Fruit fly (Drosophila melanogaster): Measurements from ENCODE around the gene CG13994.

Gene CG13994

DNA sequence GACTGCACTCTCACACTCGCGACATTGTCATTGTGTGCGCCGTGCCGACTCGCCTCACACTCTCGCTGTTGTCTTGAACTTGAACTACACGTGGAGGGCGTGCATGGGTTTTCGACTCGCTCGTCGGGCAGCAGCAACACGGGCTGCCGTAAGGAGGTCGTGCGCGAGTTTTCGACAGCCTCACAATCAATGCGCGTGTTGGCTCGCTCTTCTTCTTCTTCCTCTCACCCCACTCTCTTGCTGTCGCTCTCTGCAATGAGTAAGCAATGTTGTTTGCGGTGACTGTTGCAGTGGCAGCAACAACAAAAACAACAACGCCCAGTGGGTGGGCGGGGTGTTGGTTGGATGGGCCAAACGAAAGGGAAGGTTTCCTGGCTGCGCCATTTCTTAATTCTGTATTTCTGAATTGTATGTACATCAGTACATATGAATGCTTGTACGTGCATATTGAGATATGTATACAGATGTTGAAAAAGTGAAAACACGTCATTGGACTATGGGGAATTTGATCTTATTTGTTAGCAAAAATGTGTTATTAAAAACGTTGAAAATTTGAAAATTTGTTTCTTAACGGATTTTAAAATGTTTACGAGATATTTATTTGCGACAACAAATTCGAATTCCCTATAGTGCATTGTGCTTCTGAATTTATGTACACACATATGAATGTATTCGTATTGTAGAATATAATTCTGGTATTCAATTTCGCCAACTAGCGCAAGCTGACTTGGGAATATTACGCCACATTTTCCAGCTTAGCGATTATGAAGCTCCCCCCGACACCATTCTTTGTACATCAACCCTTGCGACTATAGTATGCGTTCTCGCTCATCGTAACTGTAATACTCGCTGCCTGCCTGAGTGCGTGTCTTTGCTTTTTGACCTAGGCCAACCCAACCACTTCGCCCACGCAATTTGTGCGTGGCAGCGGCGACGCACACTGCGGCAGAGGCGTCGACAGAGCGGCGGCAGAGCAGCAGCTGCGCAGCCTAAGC lies 25.9 kb downstream of the CG13994 start (continued):
- TF ChIP-seq B-H2 (GFP tag; optimal IDR thresholded peaks at IDR 0.05) (peak; percentile 60), bbx (GFP tag; IDR thresholded peaks at IDR 0.05; ENCODE audit: partially characterized antibody) (peak; percentile 71), CG6175 (GFP tag; IDR thresholded peaks at IDR 0.05) (peak; percentile 72; the same call in 1 of the 3 replicates), CG12299 (tag; optimal IDR thresholded peaks at IDR 0.05) (peak; percentile 13), run (tag; optimal IDR thresholded peaks at IDR 0.05) (peak; percentile 71), sisA (GFP tag; IDR thresholded peaks at IDR 0.05) (no peak), lilli (GFP tag; optimal IDR thresholded peaks at IDR 0.05) (peak; percentile 38), D19B (GFP tag; optimal IDR thresholded peaks at IDR 0.05) (no peak), Hand (GFP tag; optimal IDR thresholded peaks at IDR 0.05) (peak; percentile 51), Ada2b (GFP tag; IDR thresholded peaks at IDR 0.05) (0 out of 2 replicates have a peak, but pooled peaks have one; percentile 26), pum (GFP tag; optimal IDR thresholded peaks at IDR 0.05) (no peak), pho (GFP tag; optimal IDR thresholded peaks at IDR 0.05) (peak; percentile 8), CG17361 (GFP tag; IDR thresholded peaks at IDR 0.05) (no peak), CG3163 (GFP tag; optimal IDR thresholded peaks at IDR 0.05) (peak; percentile 44), CG15269 (tag; optimal IDR thresholded peaks at IDR 0.05) (no peak), CG18262 (tag; optimal IDR thresholded peaks at IDR 0.05) (no peak), CG9797 (GFP tag; optimal IDR thresholded peaks at IDR 0.05) (no peak), CG6854 (GFP tag; optimal IDR thresholded peaks at IDR 0.05) (no peak), abd-A (tag; optimal IDR thresholded peaks at IDR 0.05) (peak; percentile 95), gro (GFP tag; optimal IDR thresholded peaks at IDR 0.05) (peak; percentile 55), sima (GFP tag; optimal IDR thresholded peaks at IDR 0.05) (no peak), bab2 (GFP tag; optimal IDR thresholded peaks at IDR 0.05) (peak; percentile 24), CG3995 (GFP tag; optimal IDR thresholded peaks at IDR 0.05) (no peak), Nf-YB (GFP tag; optimal IDR thresholded peaks at IDR 0.05) (no peak), kah (GFP tag; optimal IDR thresholded peaks at IDR 0.05) (peak; percentile 47), oc (tag; optimal IDR thresholded peaks at IDR 0.05) (peak; percentile 68), MTF-1 (GFP tag; optimal IDR thresholded peaks at IDR 0.05; ENCODE audit: borderline replicate concordance) (peak; percentile 58), grau (tag; optimal IDR thresholded peaks at IDR 0.05) (peak; percentile 54), fu2 (GFP tag; optimal IDR thresholded peaks at IDR 0.05) (no peak), CG2678 (tag; optimal IDR thresholded peaks at IDR 0.05) (peak; percentile 30), phol (tag; optimal IDR thresholded peaks at IDR 0.05) (no peak), kni (GFP tag; optimal IDR thresholded peaks at IDR 0.05) (peak; percentile 97), zf30C (GFP tag; optimal IDR thresholded peaks at IDR 0.05) (peak; percentile 29), hb (GFP tag; IDR thresholded peaks at IDR 0.05; ENCODE audit: partially characterized antibody) (no peak), CG8765 (GFP tag; IDR thresholded peaks at IDR 0.05) (peak; percentile 80), cg (GFP tag; optimal IDR thresholded peaks at IDR 0.05) (peak; percentile 91), HLH3B (GFP tag; IDR thresholded peaks at IDR 0.05) (no peak), CG16815 (GFP tag; optimal IDR thresholded peaks at IDR 0.05) (peak; percentile 20), Mad (GFP tag; optimal IDR thresholded peaks at IDR 0.05) (no peak), cato (GFP tag; optimal IDR thresholded peaks at IDR 0.05; ENCODE audit: borderline replicate concordance) (no peak), pfk (GFP tag; optimal IDR thresholded peaks at IDR 0.05) (peak; percentile 38), CG14014 (GFP tag; IDR thresholded peaks at IDR 0.05) (no peak), cwo (GFP tag; optimal IDR thresholded peaks at IDR 0.05) (peak; percentile 98), Hmr (GFP tag; optimal IDR thresholded peaks at IDR 0.05) (peak; percentile 73), CG3726 (GFP tag; IDR thresholded peaks at IDR 0.05) (no peak), btn (GFP tag; optimal IDR thresholded peaks at IDR 0.05) (no peak), GATAe (GFP tag; conservative IDR thresholded peaks at IDR 0.05) (peak; percentile 66; the same call in 1 of the 2 replicates), seq (GFP tag; IDR thresholded peaks at IDR 0.05) (peak; percentile 62; the same call in 1 of the 2 replicates)

All from whole organism, embryonic.